Fruit fly (Drosophila melanogaster): Measurements from ENCODE around the gene Dpm2.

The Dpm2 gene

dm6 chr3L:3369256-3369655 is 49.9 kb downstream of the Dpm2 start, which contains the start of gene Drs:
Gene Drs, plus strand, starts transcription at chr3L:3369556.
- no peak for TF ChIP-seq noc (tag; optimal IDR thresholded peaks at IDR 0.05)

Measured in whole organism, larva.